Worm (Caenorhabditis elegans) whole organism, early embryonic: ENCODE measurements around the gene sdz-15.

Experiments
- B0310.2 ChIP-seq: sonication (generic microtip); optimal IDR thresholded peaks from 2 replicates; lab custom pipeline; 2016; ENCODE audit warnings: mild to moderate bottlenecking, missing genetic modification characterization, missing compliant biosample characterization
- F13C5.2 ChIP-seq: sonication (generic microtip); optimal IDR thresholded peaks from 2 replicates; lab custom pipeline; 2017; ENCODE audit warnings: mild to moderate bottlenecking, missing genetic modification characterization, inconsistent platforms, missing compliant biosample characterization
- aly-1 ChIP-seq: sonication (generic microtip); optimal IDR thresholded peaks from 2 replicates; lab custom pipeline; 2016; ENCODE audit warnings: missing genetic modification characterization, missing compliant biosample characterization
- ama-1 ChIP-seq: fragments of 150-350 bp; optimal IDR thresholded peaks from 2 replicates; lab custom pipeline; 2014
- ceh-13 ChIP-seq: fragments of 200-800 bp; sonication (Bioruptor generic); optimal IDR thresholded peaks from 2 replicates; lab custom pipeline; 2018; ENCODE audit warnings: mild to moderate bottlenecking, missing genetic modification characterization, missing compliant biosample characterization
- ceh-36 ChIP-seq: sonication (generic microtip); optimal IDR thresholded peaks from 2 replicates; lab custom pipeline; 2016; ENCODE audit warnings: missing genetic modification characterization, inconsistent platforms, missing compliant biosample characterization
- ets-7 ChIP-seq: sonication (generic microtip); optimal IDR thresholded peaks from 2 replicates; lab custom pipeline; 2016; ENCODE audit warnings: missing genotype, missing genetic modification characterization, missing compliant biosample characterization
- flt-1 ChIP-seq: fragments of 200-800 bp; sonication (Bioruptor generic); IDR thresholded peaks from 2 replicates; pipeline ENCODE4 v1.3.6; 2022; ENCODE audit warnings: missing genetic modification characterization, missing compliant biosample characterization
- hmbx-1 ChIP-seq: sonication (generic microtip); optimal IDR thresholded peaks from 2 replicates; lab custom pipeline; 2016; ENCODE audit warnings: mild to moderate bottlenecking, missing genetic modification characterization, missing compliant biosample characterization
- hmg-4 ChIP-seq: fragments of 200-800 bp; sonication (Bioruptor generic); optimal IDR thresholded peaks from 2 replicates; lab custom pipeline; 2018; ENCODE audit warnings: mild to moderate bottlenecking, missing genetic modification characterization, missing compliant biosample characterization
- hnd-1 ChIP-seq: sonication (generic microtip); optimal IDR thresholded peaks from 2 replicates; lab custom pipeline; 2016; ENCODE audit warnings: missing genetic modification characterization, missing compliant biosample characterization
- pes-1 ChIP-seq: fragments of 200-800 bp; sonication (Bioruptor generic); IDR thresholded peaks from 2 replicates; pipeline ENCODE4 v1.3.6; 2022; ENCODE audit warnings: missing genetic modification reagents, missing genetic modification characterization, missing compliant biosample characterization
- scrt-1 ChIP-seq: fragments of 200-800 bp; sonication (Bioruptor generic); IDR thresholded peaks from 2 replicates; pipeline ENCODE4 v1.3.6; 2022; ENCODE audit warnings: missing genetic modification characterization, missing compliant biosample characterization
- sea-1 ChIP-seq: fragments of 200-800 bp; sonication (Bioruptor generic); conservative IDR thresholded peaks from 2 replicates; pipeline ENCODE4 v1.3.6; 2022; ENCODE audit warnings: missing genetic modification characterization, missing compliant biosample characterization
- tbx-11 ChIP-seq: fragments of 200-800 bp; sonication (Bioruptor generic); IDR thresholded peaks from 2 replicates; pipeline ENCODE4 v1.3.6; 2022; ENCODE audit warnings: missing genetic modification characterization, missing compliant biosample characterization
- tbx-37 ChIP-seq: fragments of 200-800 bp; sonication (Bioruptor generic); conservative IDR thresholded peaks from 2 replicates; pipeline ENCODE4 v1.3.6; 2022; ENCODE audit warnings: missing genetic modification reagents, missing genetic modification characterization, missing compliant biosample characterization
- tra-4 ChIP-seq: sonication (generic microtip); optimal IDR thresholded peaks from 2 replicates; lab custom pipeline; 2017; ENCODE audit warnings: missing genetic modification characterization, missing compliant biosample characterization

Gene sdz-15

ce11 chrIII:6478256-6479004 is 19.8 kb upstream of the sdz-15 start, which contains the start of gene zip-8:
zip-8 (plus strand) TSS chrIII:6478955.
- no peak for TF ChIP-seq hmbx-1 (tag; lab: Kevin White, UChicago)
- no peak for TF ChIP-seq pes-1 (GFP tag; lab: Robert Waterston, UW)
- TF ChIP-seq ceh-13 (GFP tag; lab: Kevin White, UChicago) = no peak
- TF ChIP-seq aly-1 (tag; lab: Kevin White, UChicago) = no peak
- TF ChIP-seq ama-1 (lab: Kevin White, UChicago) = no peak
- no peak for TF ChIP-seq F13C5.2 (tag; lab: Kevin White, UChicago)
- TF ChIP-seq tbx-11 (GFP tag; lab: Robert Waterston, UW) = no peak
- TF ChIP-seq flt-1 (GFP tag; lab: Robert Waterston, UW) = no peak
- TF ChIP-seq scrt-1 (GFP tag; lab: Robert Waterston, UW) = no peak

- TF ChIP-seq aly-1 (tag; lab: Kevin White, UChicago) (no peak), F13C5.2 (tag; lab: Kevin White, UChicago) (no peak)
Observed at ce11 chrIII:6479439-6479838, 18.8 kb upstream of the sdz-15 start.

- TF ChIP-seq tbx-37 (no peak), ama-1 (lab: Kevin White, UChicago) (no peak), ceh-36 (no peak), F13C5.2 (tag; lab: Kevin White, UChicago) (no peak), hmbx-1 (tag; lab: Kevin White, UChicago) (no peak), sea-1 (GFP tag; lab: Robert Waterston, UW) (no peak), hnd-1 (tag; lab: Kevin White, UChicago) (no peak), scrt-1 (GFP tag; lab: Robert Waterston, UW) (no peak), flt-1 (GFP tag; lab: Robert Waterston, UW) (no peak), ceh-13 (GFP tag; lab: Kevin White, UChicago) (no peak), tra-4 (tag; lab: Kevin White, UChicago) (no peak), tbx-11 (GFP tag; lab: Robert Waterston, UW) (no peak)
Observed at ce11 chrIII:6482918-6483317, 15.4 kb upstream of the sdz-15 start, which contains the start of gene chtb-2. chtb-2 (plus strand) TSS chrIII:6483218.

ce11 chrIII:6488916-6489315 is 9.4 kb upstream of the sdz-15 start:
- TF ChIP-seq flt-1 (GFP tag; lab: Robert Waterston, UW) (no peak), tbx-11 (GFP tag; lab: Robert Waterston, UW) (no peak), B0310.2 (tag; lab: Kevin White, UChicago) (no peak), hnd-1 (tag; lab: Kevin White, UChicago) (no peak), ama-1 (lab: Kevin White, UChicago) (no peak), ceh-36 (no peak), F13C5.2 (tag; lab: Kevin White, UChicago) (no peak), hmbx-1 (tag; lab: Kevin White, UChicago) (no peak), ceh-13 (GFP tag; lab: Kevin White, UChicago) (no peak), hmg-4 (GFP tag; lab: Kevin White, UChicago) (no peak), tra-4 (tag; lab: Kevin White, UChicago) (no peak)

- TF ChIP-seq ceh-13 (GFP tag; lab: Kevin White, UChicago) (no peak), hmbx-1 (tag; lab: Kevin White, UChicago) (no peak), hmg-4 (GFP tag; lab: Kevin White, UChicago) (no peak), scrt-1 (GFP tag; lab: Robert Waterston, UW) (no peak), tbx-37 (no peak), B0310.2 (tag; lab: Kevin White, UChicago) (no peak), F13C5.2 (tag; lab: Kevin White, UChicago) (no peak), ets-7 (no peak), tbx-11 (GFP tag; lab: Robert Waterston, UW) (no peak), sea-1 (GFP tag; lab: Robert Waterston, UW) (no peak), flt-1 (GFP tag; lab: Robert Waterston, UW) (no peak), pes-1 (GFP tag; lab: Robert Waterston, UW) (no peak), ceh-36 (no peak), tra-4 (tag; lab: Kevin White, UChicago) (no peak), hnd-1 (tag; lab: Kevin White, UChicago) (no peak)
Observed at ce11 chrIII:6489493-6489892, 8.8 kb upstream of the sdz-15 start, which contains the start of gene rpt-3. rpt-3 (plus strand) TSS chrIII:6489793.

- TF ChIP-seq F13C5.2 (tag; lab: Kevin White, UChicago) (no peak), B0310.2 (tag; lab: Kevin White, UChicago) (no peak), hmbx-1 (tag; lab: Kevin White, UChicago) (no peak), tra-4 (tag; lab: Kevin White, UChicago) (no peak), tbx-37 (no peak), aly-1 (tag; lab: Kevin White, UChicago) (no peak), ama-1 (lab: Kevin White, UChicago) (no peak), hmg-4 (GFP tag; lab: Kevin White, UChicago) (no peak), sea-1 (GFP tag; lab: Robert Waterston, UW) (no peak), flt-1 (GFP tag; lab: Robert Waterston, UW) (no peak), ceh-13 (GFP tag; lab: Kevin White, UChicago) (no peak), scrt-1 (GFP tag; lab: Robert Waterston, UW) (no peak)
Observed at ce11 chrIII:6490989-6491388, 7.3 kb upstream of the sdz-15 start.

ce11 chrIII:6492807-6493206 is 5.5 kb upstream of the sdz-15 start, which contains the start of gene srb-11:
srb-11 (minus strand) TSS chrIII:6492907.
- no peak for TF ChIP-seq F13C5.2 (tag; lab: Kevin White, UChicago)
- no peak for TF ChIP-seq hmg-4 (GFP tag; lab: Kevin White, UChicago)
- no peak for TF ChIP-seq ets-7
- no peak for TF ChIP-seq tbx-11 (GFP tag; lab: Robert Waterston, UW)
- no peak for TF ChIP-seq flt-1 (GFP tag; lab: Robert Waterston, UW)
- no peak for TF ChIP-seq ama-1 (lab: Kevin White, UChicago)
